Fruit fly (Drosophila melanogaster) whole organism, embryonic: ENCODE results near the gene CG31525.
A peak's percentile ranks its signal among the peaks of the same experiment; 100 is the strongest.

Source experiments
- CG7839 ChIP-seq: fragments of 200-800 bp; sonication (Bioruptor generic); optimal IDR thresholded peaks from 3 replicates; lab custom pipeline; 2018; ENCODE audit warnings: missing biosample characterization, mild to moderate bottlenecking, missing genetic modification characterization, moderate library complexity
- ac ChIP-seq: fragments of 200-800 bp; sonication (Bioruptor generic); optimal IDR thresholded peaks from 3 replicates; lab custom pipeline; 2017; ENCODE audit warnings: missing biosample characterization, mild to moderate bottlenecking, missing genetic modification characterization
- h ChIP-seq: fragments of >200 bp; optimal IDR thresholded peaks from 2 replicates; lab custom pipeline; 2017

- no peak for TF ChIP-seq ac (GFP tag; lab: Kevin White, UChicago)
- TF ChIP-seq h (lab: Kevin White, UChicago): no peak
- peak; percentile 47 for TF ChIP-seq CG7839 (tag; lab: Kevin White, UChicago)
These were observed 10.3 kb downstream of the CG31525 start, which contains the start of the genes Lipt2 and CG14650 for dm6 chr3R:4437113-4437512.
